Fruit fly (Drosophila melanogaster) S2 (cell line): ENCODE results near the gene Lectin-galC1.

Experiments
- CG8478 ChIP-seq: fragments of >200 bp; optimal IDR thresholded peaks from 2 replicates; lab custom pipeline; 2018
- CTCF ChIP-seq, 2 experiments: fragments of >200 bp; optimal IDR thresholded peaks; 2 replicates each; lab custom pipeline; 2018

dm6 chr2L:19424307-19424902 is 7.2 kb downstream of the Lectin-galC1 start:
- TF ChIP-seq CTCF (optimal IDR thresholded peaks at IDR 0.05; lab: Kevin White, UChicago) (no peak), CG8478 (lab: Kevin White, UChicago) (no peak)
